Worm (Caenorhabditis elegans) whole organism, L4 larva: ENCODE measurements around the gene nstp-7.
A peak's percentile ranks its signal among the peaks of the same experiment; 100 is the strongest.

Experiments used
- T26A8.4 ChIP-seq: fragments of 200-800 bp; sonication (Bioruptor generic); IDR thresholded peaks from 2 replicates; pipeline ENCODE4 v1.3.6; 2022; ENCODE audit warnings: missing genetic modification characterization, missing compliant biosample characterization
- ceh-44 ChIP-seq: fragments of 200-800 bp; sonication (Bioruptor generic); IDR thresholded peaks from 2 replicates; pipeline ENCODE4 v1.3.6; 2022; ENCODE audit warnings: missing genetic modification reagents, missing genetic modification characterization, missing compliant biosample characterization
- ceh-82 ChIP-seq: sonication (generic microtip); optimal IDR thresholded peaks from 2 replicates; lab custom pipeline; 2017; ENCODE audit warnings: missing biosample characterization, missing genetic modification characterization
- egl-43 ChIP-seq: fragments of 200-800 bp; sonication (Bioruptor generic); IDR thresholded peaks from 2 replicates; pipeline ENCODE4 v1.3.6; 2022; ENCODE audit warnings: missing genetic modification reagents, missing genetic modification characterization, missing compliant biosample characterization
- gei-8 ChIP-seq: fragments of 200-800 bp; sonication (Bioruptor generic); optimal IDR thresholded peaks from 2 replicates; lab custom pipeline; 2018; ENCODE audit warnings: mild to moderate bottlenecking, missing genetic modification characterization, missing compliant biosample characterization
- hif-1 ChIP-seq, 2 experiments: sonication (generic microtip); optimal IDR thresholded peaks; 2 replicates each; lab custom pipeline; 2016 to 2017; ENCODE audit warnings: missing compliant biosample characterization in 2 of 2, missing genetic modification characterization in 2 of 2, missing genetic modification reagents in 2 of 2, missing genotype in 2 of 2, mild to moderate bottlenecking in 1 of 2
- madf-5 ChIP-seq, 2 experiments: fragments of 200-800 bp; sonication (Bioruptor generic); IDR thresholded peaks; 2 replicates each; pipeline ENCODE4 v1.3.6; 2022; ENCODE audit warnings: missing compliant biosample characterization in 2 of 2, missing genetic modification characterization in 2 of 2
- nhr-237 ChIP-seq: sonication (generic microtip); optimal IDR thresholded peaks from 2 replicates; lab custom pipeline; 2017; ENCODE audit warnings: missing biosample characterization, missing genetic modification characterization
- nhr-28 ChIP-seq: fragments of 150-350 bp; optimal IDR thresholded peaks from 2 replicates; lab custom pipeline; 2014; ENCODE audit warnings: missing biosample characterization, missing genetic modification characterization
- nhr-41 ChIP-seq: fragments of 200-800 bp; sonication (Bioruptor generic); IDR thresholded peaks from 2 replicates; pipeline ENCODE4 v1.3.6; 2022; ENCODE audit warnings: missing genetic modification reagents, missing genetic modification characterization, missing compliant biosample characterization
- nhr-48 ChIP-seq: sonication (generic microtip); optimal IDR thresholded peaks from 2 replicates; lab custom pipeline; 2016; ENCODE audit warnings: mild to moderate bottlenecking, missing genetic modification characterization, missing compliant biosample characterization
- php-3 ChIP-seq: fragments of 200-800 bp; sonication (Bioruptor generic); IDR thresholded peaks from 2 replicates; pipeline ENCODE4 v1.3.6; 2022; ENCODE audit warnings: missing genetic modification reagents, missing genetic modification characterization, missing compliant biosample characterization
- unc-130 ChIP-seq: sonication (generic microtip); optimal IDR thresholded peaks from 2 replicates; lab custom pipeline; 2016; ENCODE audit warnings: missing genetic modification reagents, missing genetic modification characterization, missing compliant biosample characterization
- unc-39 ChIP-seq: sonication (generic microtip); optimal IDR thresholded peaks from 2 replicates; lab custom pipeline; 2017; ENCODE audit warnings: missing biosample characterization, missing genetic modification characterization

Gene nstp-7

ce11 chrV:631832-632231 lies 50.1 kb downstream of the nstp-7 start (continued):
- no peak for TF ChIP-seq unc-39 (tag; lab: Kevin White, UChicago)
- TF ChIP-seq madf-5 (GFP tag; IDR thresholded peaks at IDR 0.05; lab: Robert Waterston, UW), result no peak
- TF ChIP-seq hif-1 (tag; optimal IDR thresholded peaks at IDR 0.05; lab: Kevin White, UChicago), result no peak
- no peak for TF ChIP-seq nhr-237
- TF ChIP-seq ceh-82 (tag; lab: Kevin White, UChicago), result no peak
- TF ChIP-seq nhr-28, result peak; percentile 48
- TF ChIP-seq unc-130 (GFP tag; lab: Kevin White, UChicago), result no peak
- TF ChIP-seq egl-43 (GFP tag; lab: Robert Waterston, UW), result no peak
- TF ChIP-seq php-3 (GFP tag; lab: Robert Waterston, UW), result no peak
- no peak for TF ChIP-seq ceh-44 (GFP tag; lab: Robert Waterston, UW)
- TF ChIP-seq nhr-41 (GFP tag; lab: Robert Waterston, UW), result no peak
- no peak for TF ChIP-seq T26A8.4 (GFP tag; lab: Robert Waterston, UW)
- no peak for TF ChIP-seq nhr-48 (tag; lab: Kevin White, UChicago)
- TF ChIP-seq gei-8 (GFP tag; lab: Kevin White, UChicago), result no peak
